Worm (Caenorhabditis elegans) whole organism, young adult: ENCODE data around the gene F13H10.1.

Experiments
- F57A8.1 ChIP-seq: fragments of 200-800 bp; sonication (Bioruptor generic); optimal IDR thresholded peaks from 2 replicates; lab custom pipeline; 2018; ENCODE audit warnings: mild to moderate bottlenecking, missing genetic modification characterization, moderate library complexity, missing compliant biosample characterization
- bed-1 ChIP-seq: fragments of 200-800 bp; sonication (Bioruptor generic); IDR thresholded peaks from 2 replicates; pipeline ENCODE4 v1.3.6; 2022; ENCODE audit warnings: missing genetic modification reagents, missing genetic modification characterization, missing compliant biosample characterization
- pha-4 ChIP-seq: fragments of 150-350 bp; sonication (generic microtip); optimal IDR thresholded peaks from 2 replicates; lab custom pipeline; 2014; ENCODE audit warnings: missing biosample characterization, missing genetic modification reagents, missing genetic modification characterization
- snpc-4 ChIP-seq, 5 experiments: fragments of 150-350 bp in 1 of 5; sonication (generic microtip) in 4 of 5; optimal IDR thresholded peaks; 2 replicates each; lab custom pipeline; 2014 to 2018; ENCODE audit warnings: missing genetic modification characterization in 5 of 5, missing biosample characterization in 3 of 5, antibody characterized with exemption in 2 of 5, mild to moderate bottlenecking in 2 of 5, missing compliant biosample characterization in 2 of 5, missing genotype in 2 of 5, moderate library complexity in 2 of 5, missing genetic modification reagents in 1 of 5
- somi-1 ChIP-seq: fragments of 200-800 bp; sonication (Bioruptor generic); optimal IDR thresholded peaks from 2 replicates; lab custom pipeline; 2018; ENCODE audit warnings: mild to moderate bottlenecking, missing genetic modification characterization, missing compliant biosample characterization
- tlf-1 ChIP-seq: fragments of 200-800 bp; sonication (Bioruptor generic); optimal IDR thresholded peaks from 2 replicates; lab custom pipeline; 2018; ENCODE audit warnings: mild to moderate bottlenecking, missing genetic modification characterization, missing compliant biosample characterization
- unc-62 ChIP-seq: fragments of 150-350 bp; optimal IDR thresholded peaks from 2 replicates; lab custom pipeline; 2014; ENCODE audit warnings: missing biosample characterization, missing genetic modification reagents, missing genetic modification characterization
- ztf-26 ChIP-seq: sonication (generic microtip); optimal IDR thresholded peaks from 2 replicates; lab custom pipeline; 2017; ENCODE audit warnings: missing genetic modification characterization, missing compliant biosample characterization

DNA sequence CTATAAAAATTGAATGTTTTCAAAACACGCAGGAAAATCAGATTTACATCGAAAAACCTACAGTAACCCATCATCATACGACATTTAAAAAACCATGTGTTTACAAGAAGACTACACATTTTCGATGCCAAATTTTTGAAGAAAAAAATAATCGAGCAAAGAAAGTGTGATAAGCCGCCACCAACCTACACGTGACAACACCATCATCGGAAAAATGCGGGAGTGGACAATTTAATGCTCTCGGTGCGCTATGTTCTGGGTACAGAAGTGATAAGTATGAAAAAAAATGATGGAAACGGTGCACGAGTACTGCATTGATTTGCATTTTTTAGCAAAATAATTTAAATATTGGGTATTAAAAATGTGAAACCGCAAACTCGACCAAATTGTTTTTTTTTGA, 39.7 kb upstream of the F13H10.1 start:
- TF ChIP-seq snpc-4 (GFP tag; optimal IDR thresholded peaks at IDR 0.05; lab: Kevin White, UChicago) (no peak), snpc-4 (tag; optimal IDR thresholded peaks at IDR 0.05; lab: Kevin White, UChicago) (no peak), somi-1 (GFP tag; lab: Kevin White, UChicago) (no peak), bed-1 (no peak), unc-62 (GFP tag; lab: Kevin White, UChicago) (no peak), F57A8.1 (GFP tag; lab: Kevin White, UChicago) (no peak), ztf-26 (tag; lab: Kevin White, UChicago) (no peak), tlf-1 (no peak), pha-4 (tag; lab: Kevin White, UChicago) (no peak)
